Fruit fly (Drosophila melanogaster): ENCODE results near the gene Cad86C.

Cad86C gene

DNA sequence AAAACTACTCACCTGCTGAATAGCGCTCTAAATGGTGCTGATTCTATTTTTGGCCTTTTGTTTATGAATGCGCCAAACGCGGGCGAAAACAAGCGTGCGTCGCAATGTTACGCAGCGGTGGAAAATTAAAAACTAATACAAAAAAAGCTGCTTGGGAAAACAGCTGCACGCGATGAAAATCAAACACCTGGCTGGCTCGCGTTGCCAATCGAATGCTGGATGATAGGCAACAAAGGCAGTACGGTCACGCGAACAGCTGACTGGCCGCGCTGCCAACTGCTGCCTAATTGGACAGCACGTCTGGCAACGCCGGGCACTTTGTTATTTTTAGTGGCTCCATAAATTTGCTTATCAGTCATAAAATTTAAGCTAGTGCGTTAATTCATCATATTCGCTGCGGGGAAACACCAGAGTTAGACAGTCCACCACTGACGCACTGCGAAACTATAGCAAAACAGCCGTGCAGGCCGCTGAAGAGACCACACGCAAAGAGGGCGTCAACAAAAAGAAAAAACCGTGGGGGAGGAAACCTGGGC is 41.6 kb downstream of the Cad86C start, which contains the start of the genes SelR and Tsp86D (continued):
- TF ChIP-seq Atf-2 (GFP tag; optimal IDR thresholded peaks at IDR 0.05) (no peak), CG6683 (GFP tag; optimal IDR thresholded peaks at IDR 0.05) (no peak), Sox102F (GFP tag; optimal IDR thresholded peaks at IDR 0.05) (no peak), CkIIα-i1 (GFP tag; IDR thresholded peaks at IDR 0.05) (no peak), CG16813 (GFP tag; IDR thresholded peaks at IDR 0.05; ENCODE audit: partially characterized antibody) (peak; percentile 53), Sry-δ (GFP tag; optimal IDR thresholded peaks at IDR 0.05) (peak; percentile 69), so (GFP tag; IDR thresholded peaks at IDR 0.05) (no peak; the same call in 2 of the 3 replicates), Sry-β (GFP tag; optimal IDR thresholded peaks at IDR 0.05) (no peak), Atf3 (GFP tag; optimal IDR thresholded peaks at IDR 0.05) (no peak), CG2678 (tag; optimal IDR thresholded peaks at IDR 0.05) (peak; percentile 43), CG9437 (GFP tag; optimal IDR thresholded peaks at IDR 0.05) (peak; percentile 8), lov (optimal IDR thresholded peaks at IDR 0.05) (no peak), lov (GFP tag; IDR thresholded peaks at IDR 0.05) (peak; percentile 62; the same call in 1 of the 3 replicates), nom (GFP tag; optimal IDR thresholded peaks at IDR 0.05) (peak; percentile 9), Nf-YC (tag; optimal IDR thresholded peaks at IDR 0.05) (peak; percentile 66), CG14965 (GFP tag; optimal IDR thresholded peaks at IDR 0.05; ENCODE audit: borderline replicate concordance) (no peak), CG9727 (GFP tag; optimal IDR thresholded peaks at IDR 0.05) (peak; percentile 42), gro (GFP tag; optimal IDR thresholded peaks at IDR 0.05) (peak; percentile 61), tll (GFP tag; optimal IDR thresholded peaks at IDR 0.05) (peak in 1 of 2 experiments; percentile 8), mirr (GFP tag; optimal IDR thresholded peaks at IDR 0.05) (peak; percentile 82), D19A (tag; optimal IDR thresholded peaks at IDR 0.05) (peak; percentile 12), grn (GFP tag; optimal IDR thresholded peaks at IDR 0.05) (peak; percentile 43), CG3726 (GFP tag; IDR thresholded peaks at IDR 0.05) (no peak), C15 (GFP tag; IDR thresholded peaks at IDR 0.05) (no peak), bcd (GFP tag; optimal IDR thresholded peaks at IDR 0.05) (peak; percentile 24), HLH54F (GFP tag; optimal IDR thresholded peaks at IDR 0.05) (no peak), pnt (GFP tag; optimal IDR thresholded peaks at IDR 0.05) (no peak), CG17359 (tag; optimal IDR thresholded peaks at IDR 0.05) (peak; percentile 16), grau (tag; optimal IDR thresholded peaks at IDR 0.05) (peak; percentile 32), CG16779 (GFP tag; IDR thresholded peaks at IDR 0.05) (no peak), Mes4 (GFP tag; optimal IDR thresholded peaks at IDR 0.05) (no peak), H15 (GFP tag; IDR thresholded peaks at IDR 0.05) (no peak), MTF-1 (GFP tag; optimal IDR thresholded peaks at IDR 0.05; ENCODE audit: borderline replicate concordance) (peak; percentile 55), CG7357 (GFP tag; IDR thresholded peaks at IDR 0.05) (no peak), NFAT (GFP tag; IDR thresholded peaks at IDR 0.05) (0 out of 2 replicates have a peak, but pooled peaks have one; percentile 27), Pdp1 (GFP tag; optimal IDR thresholded peaks at IDR 0.05) (peak in 1 of 2 experiments; percentile 77), run (tag; optimal IDR thresholded peaks at IDR 0.05) (peak; percentile 25), fd102C (GFP tag; optimal IDR thresholded peaks at IDR 0.05) (no peak), emc (GFP tag; optimal IDR thresholded peaks at IDR 0.05) (no peak), slou (GFP tag; optimal IDR thresholded peaks at IDR 0.05) (no peak), crol (GFP tag; IDR thresholded peaks at IDR 0.05) (no peak), CG12769 (tag; optimal IDR thresholded peaks at IDR 0.05) (peak; percentile 15), usp (GFP tag; optimal IDR thresholded peaks at IDR 0.05) (no peak), lilli (GFP tag; optimal IDR thresholded peaks at IDR 0.05) (peak; percentile 10), dm (GFP tag; optimal IDR thresholded peaks at IDR 0.05) (peak; percentile 75), tx (GFP tag; optimal IDR thresholded peaks at IDR 0.05) (no peak), stc (GFP tag; IDR thresholded peaks at IDR 0.05) (no peak), Doc2 (GFP tag; IDR thresholded peaks at IDR 0.05) (no peak), schlank (tag; optimal IDR thresholded peaks at IDR 0.05) (peak; percentile 6), nau (GFP tag; optimal IDR thresholded peaks at IDR 0.05) (peak; percentile 89), bigmax (GFP tag; optimal IDR thresholded peaks at IDR 0.05) (no peak)
